Worm (Caenorhabditis elegans): Measurements from ENCODE around the gene ZK632.12.

Gene ZK632.12

DNA sequence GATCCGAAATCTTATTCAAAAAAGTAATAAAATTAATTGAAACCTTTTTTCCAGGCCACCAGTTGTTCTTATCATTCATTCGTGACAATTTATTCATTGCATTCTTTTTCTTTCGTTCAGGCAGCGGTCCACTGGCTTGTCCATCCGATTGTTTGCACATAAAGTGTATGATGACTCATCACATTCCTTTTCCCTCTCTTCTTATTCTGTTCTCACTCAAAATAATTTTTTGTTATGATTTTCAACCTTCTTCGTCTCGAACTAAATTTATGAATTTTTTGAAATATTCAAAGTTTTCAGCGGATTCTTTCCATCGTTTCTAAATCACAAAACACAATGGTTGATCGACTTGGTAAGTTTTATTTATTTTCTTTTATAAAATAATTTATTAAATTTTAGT, at the start of gene ZK632.12:
Gene ZK632.12, plus strand, starts transcription at position 301 of the 400 bp plus-strand sequence.
- TF ChIP-seq nhr-27 (tag; optimal IDR thresholded peaks at IDR 0.05) (no peak), hlh-12 (tag; optimal IDR thresholded peaks at IDR 0.05) (no peak), Y56A3A.18 (GFP tag; IDR thresholded peaks at IDR 0.05) (no peak)

DNA sequence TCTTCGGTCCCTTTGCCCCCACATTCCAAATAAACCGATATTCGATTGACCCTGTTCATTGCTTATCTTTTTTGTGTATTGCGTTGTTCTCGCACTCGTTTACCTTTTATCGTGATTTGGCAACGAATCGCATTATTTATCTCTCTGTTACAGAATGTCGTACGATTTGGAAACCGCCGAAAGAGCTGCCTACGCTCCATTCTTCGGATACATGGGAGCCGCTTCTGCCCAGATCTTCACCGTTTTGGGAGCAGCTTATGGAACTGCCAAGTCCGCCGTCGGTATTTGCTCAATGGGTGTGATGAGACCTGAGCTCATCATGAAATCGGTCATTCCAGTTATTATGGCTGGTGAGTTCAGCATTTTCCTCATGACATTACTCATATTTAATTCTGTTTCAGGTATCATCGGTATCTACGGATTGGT, 48.6 kb upstream of the ZK632.12 start, which contains the start of gene vha-2:
Gene vha-2, plus strand, starts transcription at position 154 of the 426 bp plus-strand sequence.
- no peak; the same call in 1 of the 2 replicates for TF ChIP-seq F33H1.4 (GFP tag; IDR thresholded peaks at IDR 0.05)
- TF ChIP-seq attf-6 (GFP tag; IDR thresholded peaks at IDR 0.05) = no peak
- TF ChIP-seq rpc-1 (optimal IDR thresholded peaks at IDR 0.05) = no peak
- no peak for TF ChIP-seq rpc-1 (tag; optimal IDR thresholded peaks at IDR 0.05)
- TF ChIP-seq ztf-3 (GFP tag; optimal IDR thresholded peaks at IDR 0.05) = no peak
- TF ChIP-seq nhr-120 (GFP tag; IDR thresholded peaks at IDR 0.05) = no peak
- no peak for TF ChIP-seq unc-62 (GFP tag; optimal IDR thresholded peaks at IDR 0.05)
- TF ChIP-seq K11D2.4 (GFP tag; IDR thresholded peaks at IDR 0.05) = no peak
- no peak for TF ChIP-seq aptf-3 (GFP tag; IDR thresholded peaks at IDR 0.05)
- TF ChIP-seq ztf-25 (GFP tag; IDR thresholded peaks at IDR 0.05) = no peak
- no peak for TF ChIP-seq nfya-1 (tag; optimal IDR thresholded peaks at IDR 0.05; ENCODE audit: borderline replicate concordance, insufficient read depth)
- TF ChIP-seq nhr-179 (tag; optimal IDR thresholded peaks at IDR 0.05) = no peak
- no peak for TF ChIP-seq lin-35 (GFP tag; optimal IDR thresholded peaks at IDR 0.05)
- peak; percentile 43 for TF ChIP-seq nhr-90 (tag; optimal IDR thresholded peaks at IDR 0.05)
- TF ChIP-seq dpl-1 (GFP tag; optimal IDR thresholded peaks at IDR 0.05) = no peak
- no peak for TF ChIP-seq pha-4 (tag; optimal IDR thresholded peaks at IDR 0.05)
- no peak for TF ChIP-seq let-526 (GFP tag; IDR thresholded peaks at IDR 0.05)
- TF ChIP-seq cebp-1 (GFP tag; IDR thresholded peaks at IDR 0.05) = no peak
- peak; percentile 42 for TF ChIP-seq cebp-1 (tag; optimal IDR thresholded peaks at IDR 0.05)
- TF ChIP-seq ceh-100 (GFP tag; IDR thresholded peaks at IDR 0.05) = no peak
- TF ChIP-seq aptf-2 (GFP tag; conservative IDR thresholded peaks at IDR 0.05) = no peak
- no peak for TF ChIP-seq ztf-22 (GFP tag; optimal IDR thresholded peaks at IDR 0.05)
- peak; percentile 10; the same call in 1 of the 2 replicates for TF ChIP-seq D2030.7 (GFP tag; IDR thresholded peaks at IDR 0.05)
- no peak for TF ChIP-seq cebp-2 (GFP tag; IDR thresholded peaks at IDR 0.05)
- TF ChIP-seq ceh-79 (tag; optimal IDR thresholded peaks at IDR 0.05) = peak; percentile 53
- no peak for TF ChIP-seq xnd-1 (tag; optimal IDR thresholded peaks at IDR 0.05)
- peak; percentile 66 for TF ChIP-seq ets-4 (GFP tag; optimal IDR thresholded peaks at IDR 0.05)
- no peak for TF ChIP-seq unc-130 (GFP tag; optimal IDR thresholded peaks at IDR 0.05)
- peak; percentile 54; the same call in 1 of the 2 replicates for TF ChIP-seq Y95B8A.8 (GFP tag; IDR thresholded peaks at IDR 0.05)
- no peak for TF ChIP-seq F57A8.1 (GFP tag; optimal IDR thresholded peaks at IDR 0.05)
- no peak for TF ChIP-seq nhr-27 (tag; optimal IDR thresholded peaks at IDR 0.05)
- TF ChIP-seq die-1 (tag; optimal IDR thresholded peaks at IDR 0.05) = peak; percentile 62
- peak; percentile 3 for TF ChIP-seq lin-54 (GFP tag; optimal IDR thresholded peaks at IDR 0.05)
- no peak; the same call in none of the 2 replicates for TF ChIP-seq hmg-1.2 (GFP tag; IDR thresholded peaks at IDR 0.05)
- TF ChIP-seq rec-8 (tag; optimal IDR thresholded peaks at IDR 0.05) = no peak
- no peak for TF ChIP-seq B0019.2 (GFP tag; conservative IDR thresholded peaks at IDR 0.05)
- 0 out of 2 replicates have a peak, but pooled peaks have one; percentile 9 for TF ChIP-seq Y56A3A.18 (GFP tag; IDR thresholded peaks at IDR 0.05)
- TF ChIP-seq ztf-28 (GFP tag; IDR thresholded peaks at IDR 0.05) = no peak
- no peak for TF ChIP-seq Y67H2A.10 (GFP tag; conservative IDR thresholded peaks at IDR 0.05)
- peak; percentile 62 for TF ChIP-seq mcd-1 (GFP tag; IDR thresholded peaks at IDR 0.05)
- TF ChIP-seq hmg-20 (GFP tag; IDR thresholded peaks at IDR 0.05) = no peak
- TF ChIP-seq efl-1 (GFP tag; optimal IDR thresholded peaks at IDR 0.05) = no peak
- peak; percentile 55 for TF ChIP-seq B0035.1 (tag; optimal IDR thresholded peaks at IDR 0.05)
- no peak for TF ChIP-seq sdz-38 (tag; optimal IDR thresholded peaks at IDR 0.05)
- TF ChIP-seq ztf-18 (tag; optimal IDR thresholded peaks at IDR 0.05) = no peak
- TF ChIP-seq ccch-3 (GFP tag; optimal IDR thresholded peaks at IDR 0.05) = no peak
- TF ChIP-seq ceh-58 (GFP tag; IDR thresholded peaks at IDR 0.05) = no peak

Data from whole organism, young adult.